Fruit fly (Drosophila melanogaster) whole organism, embryonic: ENCODE data around the gene CG14401.

Experiments
- B-H1 ChIP-seq: fragments of 200-800 bp; sonication (Bioruptor generic); IDR thresholded peaks from 3 replicates; pipeline ENCODE4 v1.3.6; 2022; ENCODE audit warnings: missing biosample characterization, missing genetic modification characterization
- Bgb ChIP-seq: fragments of 200-800 bp; sonication (Bioruptor generic); IDR thresholded peaks from 2 replicates; pipeline ENCODE4 v1.3.6; 2022; ENCODE audit warnings: missing biosample characterization, missing genetic modification characterization; ENCODE audit not compliant: partially characterized antibody
- CG10431 ChIP-seq: fragments of 200-800 bp; sonication (Bioruptor generic); optimal IDR thresholded peaks from 3 replicates; lab custom pipeline; 2018; ENCODE audit warnings: missing biosample characterization, mild to moderate bottlenecking, missing genetic modification characterization
- CG10654 ChIP-seq: fragments of 200-800 bp; sonication (Bioruptor generic); optimal IDR thresholded peaks from 2 replicates; lab custom pipeline; 2016; ENCODE audit warnings: missing biosample characterization, missing genetic modification characterization
- CG11504 ChIP-seq: fragments of 200-800 bp; sonication (Bioruptor generic); optimal IDR thresholded peaks from 3 replicates; lab custom pipeline; 2019; ENCODE audit warnings: missing biosample characterization, mild to moderate bottlenecking, missing genetic modification characterization, moderate library complexity
- CG12391 ChIP-seq: fragments of 200-800 bp; sonication (Bioruptor generic); optimal IDR thresholded peaks from 3 replicates; lab custom pipeline; 2018; ENCODE audit warnings: missing biosample characterization, mild to moderate bottlenecking, missing genetic modification characterization, moderate library complexity
- CG14441 ChIP-seq: fragments of 200-800 bp; sonication (Bioruptor generic); IDR thresholded peaks from 2 replicates; pipeline ENCODE4 v1.3.6; 2022; ENCODE audit warnings: missing biosample characterization, missing genetic modification characterization
- CG14710 ChIP-seq: fragments of 200-800 bp; sonication (Bioruptor generic); optimal IDR thresholded peaks from 3 replicates; lab custom pipeline; 2019; ENCODE audit warnings: missing biosample characterization, mild to moderate bottlenecking, missing genetic modification characterization, moderate library complexity
- CG15073 ChIP-seq: fragments of 200-800 bp; sonication (Bioruptor generic); optimal IDR thresholded peaks from 2 replicates; lab custom pipeline; 2016; ENCODE audit warnings: missing biosample characterization, missing genetic modification characterization
- CG15269 ChIP-seq: fragments of 200-800 bp; sonication (Bioruptor generic); optimal IDR thresholded peaks from 2 replicates; lab custom pipeline; 2018; ENCODE audit warnings: missing biosample characterization, mild to moderate bottlenecking, missing genetic modification characterization, moderate library complexity
- CG16815 ChIP-seq: fragments of 200-800 bp; sonication (Bioruptor generic); optimal IDR thresholded peaks from 3 replicates; lab custom pipeline; 2017; ENCODE audit warnings: missing biosample characterization, mild to moderate bottlenecking, missing genetic modification characterization
- CG17568 ChIP-seq: fragments of 200-800 bp; sonication (Bioruptor generic); optimal IDR thresholded peaks from 2 replicates; lab custom pipeline; 2018; ENCODE audit warnings: missing biosample characterization, mild to moderate bottlenecking, missing genetic modification characterization, moderate library complexity
- CG18599 ChIP-seq: fragments of 200-800 bp; sonication (Bioruptor generic); optimal IDR thresholded peaks from 3 replicates; lab custom pipeline; 2017; ENCODE audit warnings: missing biosample characterization, missing genetic modification characterization, mild to moderate bottlenecking, moderate library complexity, missing genetic modification reagents
- CG2116 ChIP-seq: fragments of 200-800 bp; sonication (Bioruptor generic); optimal IDR thresholded peaks from 3 replicates; lab custom pipeline; 2018; ENCODE audit warnings: missing biosample characterization, mild to moderate bottlenecking, missing genetic modification characterization
- CG31365 ChIP-seq: fragments of 200-800 bp; sonication (Bioruptor generic); optimal IDR thresholded peaks from 2 replicates; lab custom pipeline; 2018; ENCODE audit warnings: missing biosample characterization, mild to moderate bottlenecking, missing genetic modification characterization
- CG3281 ChIP-seq: fragments of 200-800 bp; sonication (Bioruptor generic); optimal IDR thresholded peaks from 3 replicates; lab custom pipeline; 2017; ENCODE audit warnings: missing biosample characterization, mild to moderate bottlenecking, missing genetic modification characterization
- CG33557 ChIP-seq: fragments of 200-800 bp; sonication (Bioruptor generic); optimal IDR thresholded peaks from 2 replicates; lab custom pipeline; 2019; ENCODE audit warnings: missing biosample characterization, mild to moderate bottlenecking, missing genetic modification characterization, moderate library complexity
- CG8290 ChIP-seq, 3 experiments: fragments of 200-800 bp; sonication (Bioruptor generic); optimal IDR thresholded peaks; 2 replicates each; lab custom pipeline; 2016 to 2019; ENCODE audit warnings: missing biosample characterization in 3 of 3, missing genetic modification characterization in 3 of 3, mild to moderate bottlenecking in 2 of 3, moderate library complexity in 1 of 3
- CG9817 ChIP-seq: fragments of 200-800 bp; sonication (Bioruptor generic); optimal IDR thresholded peaks from 2 replicates; lab custom pipeline; 2018; ENCODE audit warnings: missing biosample characterization, mild to moderate bottlenecking, missing genetic modification characterization, moderate library complexity
- CHES-1-like ChIP-seq: fragments of 200-800 bp; sonication (Bioruptor generic); optimal IDR thresholded peaks from 2 replicates; lab custom pipeline; 2016; ENCODE audit warnings: missing biosample characterization, missing genetic modification characterization
- CTCF ChIP-seq: fragments of 200-800 bp; sonication (Bioruptor generic); optimal IDR thresholded peaks from 2 replicates; lab custom pipeline; 2017; ENCODE audit warnings: missing biosample characterization, mild to moderate bottlenecking, missing genetic modification characterization, moderate library complexity
- Camta ChIP-seq: fragments of 200-800 bp; sonication (Bioruptor generic); optimal IDR thresholded peaks from 2 replicates; lab custom pipeline; 2016; ENCODE audit warnings: missing biosample characterization, missing genetic modification characterization
- D19B ChIP-seq: fragments of 200-800 bp; sonication (Bioruptor generic); optimal IDR thresholded peaks from 2 replicates; lab custom pipeline; 2017; ENCODE audit warnings: missing biosample characterization, mild to moderate bottlenecking, missing genetic modification characterization
- Dad ChIP-seq: fragments of 200-800 bp; sonication (Bioruptor generic); optimal IDR thresholded peaks from 3 replicates; lab custom pipeline; 2016; ENCODE audit warnings: missing biosample characterization, missing genetic modification characterization
- Dbx ChIP-seq: fragments of 200-800 bp; sonication (Bioruptor generic); IDR thresholded peaks from 3 replicates; pipeline ENCODE4 v1.3.6; 2022; ENCODE audit warnings: missing biosample characterization, missing genetic modification characterization
- Dfd ChIP-seq, 2 experiments: fragments of >200 bp; optimal IDR thresholded peaks; 2 replicates each; lab custom pipeline; 2017; ENCODE audit warnings: missing biosample characterization in 2 of 2, missing genetic modification characterization in 2 of 2
- E2f2 ChIP-seq: fragments of 200-800 bp; sonication (Bioruptor generic); IDR thresholded peaks from 2 replicates; pipeline ENCODE4 v1.3.6; 2022; ENCODE audit warnings: missing biosample characterization, missing genetic modification characterization
- GATAe ChIP-seq: fragments of 200-800 bp; sonication (Bioruptor generic); conservative IDR thresholded peaks from 2 replicates; pipeline ENCODE4 v1.3.6; 2022; ENCODE audit warnings: missing biosample characterization, missing genetic modification characterization
- Hmx ChIP-seq: fragments of 200-800 bp; sonication (Bioruptor generic); optimal IDR thresholded peaks from 2 replicates; lab custom pipeline; 2016; ENCODE audit warnings: missing biosample characterization, missing genetic modification characterization
- Hr3 ChIP-seq: fragments of 200-800 bp; sonication (Bioruptor generic); optimal IDR thresholded peaks from 3 replicates; lab custom pipeline; 2016; ENCODE audit warnings: missing biosample characterization, missing genetic modification characterization
- MTF-1 ChIP-seq: fragments of 200-800 bp; sonication (Bioruptor generic); optimal IDR thresholded peaks from 2 replicates; lab custom pipeline; 2018; ENCODE audit warnings: missing biosample characterization, mild to moderate bottlenecking, missing genetic modification characterization, borderline replicate concordance
- NFAT ChIP-seq: fragments of 200-800 bp; sonication (Bioruptor generic); IDR thresholded peaks from 2 replicates; pipeline ENCODE4 v1.3.6; 2022; ENCODE audit warnings: missing biosample characterization, missing genetic modification characterization
- Nf-YA ChIP-seq: fragments of 200-800 bp; sonication (Bioruptor generic); IDR thresholded peaks from 2 replicates; pipeline ENCODE4 v1.3.6; 2022; ENCODE audit warnings: missing biosample characterization, missing genetic modification characterization
- Sox100B ChIP-seq: fragments of 200-800 bp; sonication (Bioruptor generic); optimal IDR thresholded peaks from 3 replicates; lab custom pipeline; 2018; ENCODE audit warnings: missing biosample characterization, mild to moderate bottlenecking, missing genetic modification characterization
- Taf1 ChIP-seq: fragments of 200-800 bp; sonication (Bioruptor generic); IDR thresholded peaks from 2 replicates; pipeline ENCODE4 v1.3.6; 2022; ENCODE audit warnings: missing biosample characterization, missing genetic modification characterization
- br ChIP-seq: fragments of >200 bp; optimal IDR thresholded peaks from 2 replicates; lab custom pipeline; 2017
- bsh ChIP-seq, 2 experiments: fragments of 200-800 bp; sonication (Bioruptor generic); optimal IDR thresholded peaks; 2 replicates each; lab custom pipeline; 2017 to 2018; ENCODE audit warnings: mild to moderate bottlenecking in 2 of 2, missing biosample characterization in 2 of 2, missing genetic modification characterization in 2 of 2, moderate library complexity in 1 of 2
- ci ChIP-seq: fragments of 200-800 bp; sonication (Bioruptor generic); IDR thresholded peaks from 3 replicates; pipeline ENCODE4 v1.3.6; 2022; ENCODE audit warnings: missing biosample characterization, missing genetic modification characterization
- disco-r ChIP-seq: fragments of 200-800 bp; sonication (Bioruptor generic); optimal IDR thresholded peaks from 2 replicates; lab custom pipeline; 2016; ENCODE audit warnings: missing biosample characterization, missing genetic modification characterization
- dmrt99B ChIP-seq: fragments of 200-800 bp; sonication (Bioruptor generic); optimal IDR thresholded peaks from 2 replicates; lab custom pipeline; 2018; ENCODE audit warnings: missing biosample characterization, mild to moderate bottlenecking, missing genetic modification characterization, moderate library complexity
- exex ChIP-seq: fragments of 200-800 bp; sonication (Bioruptor generic); optimal IDR thresholded peaks from 4 replicates; lab custom pipeline; 2018; ENCODE audit warnings: missing biosample characterization, mild to moderate bottlenecking, missing genetic modification characterization, moderate library complexity
- gcm2 ChIP-seq: fragments of 200-800 bp; sonication (Bioruptor generic); optimal IDR thresholded peaks from 2 replicates; lab custom pipeline; 2016; ENCODE audit warnings: missing biosample characterization, missing genetic modification characterization
- gem ChIP-seq: fragments of 200-800 bp; sonication (Bioruptor generic); optimal IDR thresholded peaks from 2 replicates; lab custom pipeline; 2019; ENCODE audit warnings: missing biosample characterization, mild to moderate bottlenecking, missing genetic modification characterization, moderate library complexity
- ind ChIP-seq: fragments of 200-800 bp; sonication (Bioruptor generic); optimal IDR thresholded peaks from 3 replicates; lab custom pipeline; 2016; ENCODE audit warnings: missing biosample characterization, missing genetic modification characterization
- lola ChIP-seq, 3 experiments: fragments of >200 bp in 2 of 3; fragments of 200-800 bp in 1 of 3; sonication (Bioruptor generic) in 1 of 3; optimal IDR thresholded peaks; 2 replicates each; lab custom pipeline; 2017 to 2019; ENCODE audit warnings: missing biosample characterization in 3 of 3, missing genetic modification characterization in 3 of 3, mild to moderate bottlenecking in 1 of 3, moderate library complexity in 1 of 3
- pros ChIP-seq: fragments of 200-800 bp; sonication (Bioruptor generic); optimal IDR thresholded peaks from 3 replicates; lab custom pipeline; 2019; ENCODE audit warnings: missing biosample characterization, mild to moderate bottlenecking, missing genetic modification characterization, moderate library complexity
- pum ChIP-seq: fragments of 200-800 bp; sonication (Bioruptor generic); optimal IDR thresholded peaks from 2 replicates; lab custom pipeline; 2016; ENCODE audit warnings: missing biosample characterization, missing genetic modification characterization
- row ChIP-seq: fragments of 200-800 bp; sonication (Bioruptor generic); IDR thresholded peaks from 3 replicates; pipeline ENCODE4 v1.3.6; 2022; ENCODE audit warnings: missing biosample characterization, missing genetic modification characterization
- salm ChIP-seq: fragments of 200-800 bp; sonication (Bioruptor generic); optimal IDR thresholded peaks from 2 replicates; lab custom pipeline; 2018; ENCODE audit warnings: missing biosample characterization, mild to moderate bottlenecking, missing genetic modification characterization
- tap ChIP-seq: fragments of 200-800 bp; optimal IDR thresholded peaks from 3 replicates; lab custom pipeline; 2019; ENCODE audit warnings: missing biosample characterization, mild to moderate bottlenecking, missing genetic modification characterization, moderate library complexity

CG14401 gene

dm6 chr2L:20896681-20897341 is 27.2 kb downstream of the CG14401 start (continued):
- TF ChIP-seq CG15269 (tag; lab: Kevin White, UChicago) (peak; percentile 32), disco-r (GFP tag; lab: Kevin White, UChicago) (no peak), D19B (GFP tag; lab: Kevin White, UChicago) (no peak), CG3281 (GFP tag; lab: Kevin White, UChicago) (no peak), CHES-1-like (GFP tag; lab: Kevin White, UChicago) (no peak), exex (tag; lab: Kevin White, UChicago) (peak; percentile 51), CG14710 (tag; lab: Kevin White, UChicago) (peak; percentile 40), pros (GFP tag; lab: Kevin White, UChicago) (no peak), E2f2 (GFP tag; lab: Robert Waterston, UW) (0 out of 2 replicates have a peak, but pooled peaks have one; percentile 33), Bgb (GFP tag; lab: Robert Waterston, UW) (no peak), CG9817 (tag; lab: Kevin White, UChicago) (no peak), salm (tag; lab: Kevin White, UChicago) (peak; percentile 13), Hmx (GFP tag; lab: Kevin White, UChicago) (no peak), gcm2 (GFP tag; lab: Kevin White, UChicago) (no peak), CG2116 (GFP tag; lab: Kevin White, UChicago) (no peak), ci (GFP tag; lab: Robert Waterston, UW) (peak; percentile 84), Camta (GFP tag; lab: Kevin White, UChicago) (peak; percentile 28), CG18599 (GFP tag; lab: Kevin White, UChicago) (peak; percentile 38), CG17568 (GFP tag; lab: Kevin White, UChicago) (peak; percentile 78), Dfd (GFP tag; optimal IDR thresholded peaks at IDR 0.05; lab: Kevin White, UChicago) (no peak), CG14441 (GFP tag; lab: Robert Waterston, UW) (no peak), Nf-YA (peak; percentile 46; the same call in 1 of the 2 replicates), dmrt99B (tag; lab: Kevin White, UChicago) (peak; percentile 47), CG15073 (GFP tag; lab: Kevin White, UChicago) (no peak), row (GFP tag; lab: Robert Waterston, UW) (peak; percentile 21; the same call in 1 of the 3 replicates), Hr3 (no peak), Taf1 (GFP tag; lab: Robert Waterston, UW) (no peak), CG10654 (GFP tag; lab: Kevin White, UChicago) (no peak), NFAT (no peak), br (lab: Kevin White, UChicago) (no peak), CG33557 (GFP tag; lab: Kevin White, UChicago) (peak; percentile 54), CTCF (GFP tag; lab: Kevin White, UChicago) (peak; percentile 14), CG10431 (GFP tag; lab: Kevin White, UChicago) (peak; percentile 80), bsh (GFP tag; optimal IDR thresholded peaks at IDR 0.05; lab: Kevin White, UChicago) (peak in 1 of 2 experiments; percentile 66), Dad (GFP tag; lab: Kevin White, UChicago) (no peak), pum (GFP tag; lab: Kevin White, UChicago) (no peak), CG16815 (GFP tag; lab: Kevin White, UChicago) (no peak), gem (peak; percentile 37), ind (GFP tag; lab: Kevin White, UChicago) (no peak), tap (peak; percentile 42), MTF-1 (GFP tag; lab: Kevin White, UChicago) (peak; percentile 77), lola (GFP tag; optimal IDR thresholded peaks at IDR 0.05; lab: Kevin White, UChicago) (peak in 1 of 3 experiments; percentile 10), Sox100B (peak; percentile 55), CG11504 (peak; percentile 10), GATAe (GFP tag; lab: Robert Waterston, UW) (no peak), CG12391 (tag; lab: Kevin White, UChicago) (no peak), Dbx (no peak), CG8290 (GFP tag; optimal IDR thresholded peaks at IDR 0.05; lab: Kevin White, UChicago) (no peak), CG8290 (tag; optimal IDR thresholded peaks at IDR 0.05; lab: Kevin White, UChicago) (peak; percentile 25 to 32), B-H1 (GFP tag; lab: Robert Waterston, UW) (no peak; the same call in 2 of the 3 replicates), CG31365 (tag; lab: Kevin White, UChicago) (peak; percentile 43)
